Fruit fly (Drosophila melanogaster) whole organism, prepupa: Measurements from ENCODE around the gene CG17260.
A peak's percentile ranks its signal among the peaks of the same experiment; 100 is the strongest.

Experiments used
- Blimp-1 ChIP-seq: fragments of 200-800 bp; sonication (Bioruptor generic); optimal IDR thresholded peaks from 3 replicates; lab custom pipeline; 2017; ENCODE audit warnings: missing biosample characterization, missing genetic modification characterization, mild to moderate bottlenecking, moderate library complexity, missing genetic modification reagents
- CG10669 ChIP-seq: fragments of 200-800 bp; sonication (Bioruptor generic); optimal IDR thresholded peaks from 3 replicates; lab custom pipeline; 2018; ENCODE audit warnings: missing biosample characterization, mild to moderate bottlenecking, missing genetic modification characterization, moderate library complexity
- CG11294 ChIP-seq: fragments of 200-800 bp; sonication (Bioruptor generic); IDR thresholded peaks from 2 replicates; pipeline ENCODE4 v1.3.6; 2022; ENCODE audit warnings: missing biosample characterization, missing genetic modification characterization
- CG11762 ChIP-seq: fragments of 200-800 bp; sonication (Bioruptor generic); optimal IDR thresholded peaks from 3 replicates; lab custom pipeline; 2016; ENCODE audit warnings: missing biosample characterization, missing genetic modification characterization; ENCODE audit not compliant: insufficient read depth
- CG11902 ChIP-seq: fragments of 200-800 bp; sonication (Bioruptor generic); optimal IDR thresholded peaks from 3 replicates; lab custom pipeline; 2016; ENCODE audit warnings: missing biosample characterization, missing genetic modification characterization
- CG15336 ChIP-seq: fragments of 200-800 bp; sonication (Bioruptor generic); IDR thresholded peaks from 2 replicates; pipeline ENCODE4 v1.3.6; 2022; ENCODE audit warnings: missing biosample characterization, missing genetic modification characterization
- CG3032 ChIP-seq: fragments of 200-800 bp; optimal IDR thresholded peaks from 2 replicates; lab custom pipeline; 2019; ENCODE audit warnings: missing biosample characterization, mild to moderate bottlenecking, missing genetic modification characterization, moderate library complexity
- CG31627 ChIP-seq: fragments of 200-800 bp; sonication (Bioruptor generic); optimal IDR thresholded peaks from 3 replicates; lab custom pipeline; 2016; ENCODE audit warnings: missing biosample characterization, missing genetic modification characterization
- CG32006 ChIP-seq: fragments of 200-800 bp; sonication (Bioruptor generic); optimal IDR thresholded peaks from 3 replicates; lab custom pipeline; 2017; ENCODE audit warnings: missing biosample characterization, mild to moderate bottlenecking, missing genetic modification characterization
- CG3919 ChIP-seq: fragments of 200-800 bp; sonication (Bioruptor generic); optimal IDR thresholded peaks from 3 replicates; lab custom pipeline; 2016; ENCODE audit warnings: missing biosample characterization, missing genetic modification characterization
- CG4318 ChIP-seq: fragments of 200-800 bp; sonication (Bioruptor generic); optimal IDR thresholded peaks from 3 replicates; lab custom pipeline; 2017; ENCODE audit warnings: missing biosample characterization, mild to moderate bottlenecking, missing genetic modification characterization
- CG6163 ChIP-seq: fragments of 200-800 bp; sonication (Bioruptor generic); IDR thresholded peaks from 3 replicates; pipeline ENCODE4 v1.3.6; 2022; ENCODE audit warnings: missing biosample characterization, missing genetic modification characterization
- CG6808 ChIP-seq: fragments of 200-800 bp; sonication (Bioruptor generic); optimal IDR thresholded peaks from 3 replicates; lab custom pipeline; 2017; ENCODE audit warnings: missing biosample characterization, missing genetic modification characterization, mild to moderate bottlenecking, moderate library complexity, missing genetic modification reagents
- CG6854 ChIP-seq: fragments of 200-800 bp; sonication (Bioruptor generic); optimal IDR thresholded peaks from 2 replicates; lab custom pipeline; 2017; ENCODE audit warnings: missing biosample characterization, mild to moderate bottlenecking, missing genetic modification characterization
- CG7368 ChIP-seq: fragments of 200-800 bp; sonication (Bioruptor generic); optimal IDR thresholded peaks from 3 replicates; lab custom pipeline; 2016; ENCODE audit warnings: missing biosample characterization, missing genetic modification characterization
- CG8119 ChIP-seq: fragments of 200-800 bp; sonication (Bioruptor generic); IDR thresholded peaks from 3 replicates; pipeline ENCODE4 v1.3.6; 2022; ENCODE audit warnings: missing biosample characterization, missing genetic modification characterization
- CG9139 ChIP-seq: fragments of 200-800 bp; sonication (Bioruptor generic); optimal IDR thresholded peaks from 3 replicates; lab custom pipeline; 2017; ENCODE audit warnings: missing biosample characterization, mild to moderate bottlenecking, missing genetic modification characterization
- Eip75B ChIP-seq: fragments of 200-800 bp; sonication (Bioruptor generic); optimal IDR thresholded peaks from 3 replicates; lab custom pipeline; 2016; ENCODE audit warnings: missing biosample characterization, missing genetic modification characterization
- Eip78C ChIP-seq: fragments of 200-800 bp; sonication (Bioruptor generic); peaks from one replicate; lab custom pipeline; 2016; ENCODE audit warnings: missing biosample characterization, missing genetic modification characterization
- Eip93F ChIP-seq: fragments of 200-800 bp; sonication (Bioruptor generic); optimal IDR thresholded peaks from 2 replicates; lab custom pipeline; 2016; ENCODE audit warnings: missing biosample characterization, mild to moderate bottlenecking, missing genetic modification characterization
- Ets96B ChIP-seq: fragments of 200-800 bp; optimal IDR thresholded peaks from 2 replicates; lab custom pipeline; 2019; ENCODE audit warnings: missing biosample characterization, mild to moderate bottlenecking, missing genetic modification characterization, moderate library complexity
- Gug ChIP-seq: fragments of 200-800 bp; sonication (Bioruptor generic); IDR thresholded peaks from 2 replicates; pipeline ENCODE4 v1.3.6; 2022; ENCODE audit warnings: missing biosample characterization, missing genetic modification characterization
- Hr38 ChIP-seq: sonication (Bioruptor generic); optimal IDR thresholded peaks from 2 replicates; lab custom pipeline; 2016; ENCODE audit warnings: missing biosample characterization, missing genetic modification characterization
- Hr39 ChIP-seq: fragments of 200-800 bp; sonication (Bioruptor generic); optimal IDR thresholded peaks from 2 replicates; lab custom pipeline; 2016; ENCODE audit warnings: missing biosample characterization, missing genetic modification characterization
- Lpt ChIP-seq: fragments of 200-800 bp; sonication (Bioruptor generic); optimal IDR thresholded peaks from 3 replicates; lab custom pipeline; 2016; ENCODE audit warnings: missing biosample characterization, missing genetic modification characterization
- OdsH ChIP-seq: fragments of 200-800 bp; sonication (Bioruptor generic); optimal IDR thresholded peaks from 3 replicates; lab custom pipeline; 2016; ENCODE audit warnings: missing biosample characterization, missing genetic modification characterization
- Sox102F ChIP-seq: fragments of 200-800 bp; sonication (Bioruptor generic); optimal IDR thresholded peaks from 2 replicates; lab custom pipeline; 2016; ENCODE audit warnings: missing biosample characterization, mild to moderate bottlenecking, missing genetic modification characterization
- Sox14 ChIP-seq: fragments of 200-800 bp; sonication (Bioruptor generic); optimal IDR thresholded peaks from 3 replicates; lab custom pipeline; 2016; ENCODE audit warnings: missing biosample characterization, missing genetic modification characterization
- Sox15 ChIP-seq: fragments of 200-800 bp; sonication (Bioruptor generic); optimal IDR thresholded peaks from 3 replicates; lab custom pipeline; 2016; ENCODE audit warnings: missing biosample characterization, missing genetic modification characterization
- achi ChIP-seq: fragments of 200-800 bp; sonication (Bioruptor generic); optimal IDR thresholded peaks from 3 replicates; lab custom pipeline; 2016; ENCODE audit warnings: missing biosample characterization, missing genetic modification characterization
- acj6 ChIP-seq: fragments of 200-800 bp; sonication (Bioruptor generic); optimal IDR thresholded peaks from 3 replicates; lab custom pipeline; 2016; ENCODE audit warnings: missing biosample characterization, missing genetic modification characterization
- cyc ChIP-seq: fragments of 200-800 bp; sonication (Bioruptor generic); optimal IDR thresholded peaks from 3 replicates; lab custom pipeline; 2016; ENCODE audit warnings: missing biosample characterization, missing genetic modification characterization
- dac ChIP-seq: fragments of 200-800 bp; sonication (Bioruptor generic); optimal IDR thresholded peaks from 2 replicates; lab custom pipeline; 2017; ENCODE audit warnings: missing biosample characterization, mild to moderate bottlenecking, missing genetic modification characterization
- dsx ChIP-seq: fragments of 200-800 bp; optimal IDR thresholded peaks from 3 replicates; lab custom pipeline; 2019; ENCODE audit warnings: missing biosample characterization, mild to moderate bottlenecking, missing genetic modification characterization, moderate library complexity; ENCODE audit not compliant: poor library complexity, severe bottlenecking
- eg ChIP-seq: fragments of 200-800 bp; sonication (Bioruptor generic); IDR thresholded peaks from 3 replicates; pipeline ENCODE4 v1.3.6; 2022; ENCODE audit warnings: missing biosample characterization, missing genetic modification characterization
- fd59A ChIP-seq: fragments of 200-800 bp; sonication (Bioruptor generic); optimal IDR thresholded peaks from 2 replicates; lab custom pipeline; 2017; ENCODE audit warnings: missing biosample characterization, mild to moderate bottlenecking, missing genetic modification characterization, missing genetic modification reagents
- lz ChIP-seq: fragments of 200-800 bp; sonication (Bioruptor generic); optimal IDR thresholded peaks from 3 replicates; lab custom pipeline; 2016; ENCODE audit warnings: missing biosample characterization, missing genetic modification characterization
- net ChIP-seq: fragments of 200-800 bp; sonication (Bioruptor generic); optimal IDR thresholded peaks from 3 replicates; lab custom pipeline; 2016; ENCODE audit warnings: missing biosample characterization, missing genetic modification characterization
- pdm3 ChIP-seq: fragments of 200-800 bp; sonication (Bioruptor generic); optimal IDR thresholded peaks from 3 replicates; lab custom pipeline; 2016; ENCODE audit warnings: missing biosample characterization, missing genetic modification characterization
- ss ChIP-seq, 2 experiments: fragments of 200-800 bp; sonication (Bioruptor generic); optimal IDR thresholded peaks; 2 replicates in 1 of 2; 3 replicates in 1 of 2; lab custom pipeline; 2017 to 2018; ENCODE audit warnings: mild to moderate bottlenecking in 2 of 2, missing biosample characterization in 2 of 2, missing genetic modification characterization in 2 of 2, moderate library complexity in 1 of 2
- svp ChIP-seq: fragments of 200-800 bp; sonication (Bioruptor generic); peaks from one replicate; lab custom pipeline; 2016; ENCODE audit warnings: missing biosample characterization, missing genetic modification characterization
- topi ChIP-seq: fragments of 200-800 bp; sonication (Bioruptor generic); optimal IDR thresholded peaks from 3 replicates; lab custom pipeline; 2016; ENCODE audit warnings: missing biosample characterization, missing genetic modification characterization
- vri ChIP-seq: fragments of 200-800 bp; sonication (Bioruptor generic); optimal IDR thresholded peaks from 3 replicates; lab custom pipeline; 2016; ENCODE audit warnings: missing biosample characterization, mild to moderate bottlenecking, missing genetic modification characterization

Gene CG17260

DNA sequence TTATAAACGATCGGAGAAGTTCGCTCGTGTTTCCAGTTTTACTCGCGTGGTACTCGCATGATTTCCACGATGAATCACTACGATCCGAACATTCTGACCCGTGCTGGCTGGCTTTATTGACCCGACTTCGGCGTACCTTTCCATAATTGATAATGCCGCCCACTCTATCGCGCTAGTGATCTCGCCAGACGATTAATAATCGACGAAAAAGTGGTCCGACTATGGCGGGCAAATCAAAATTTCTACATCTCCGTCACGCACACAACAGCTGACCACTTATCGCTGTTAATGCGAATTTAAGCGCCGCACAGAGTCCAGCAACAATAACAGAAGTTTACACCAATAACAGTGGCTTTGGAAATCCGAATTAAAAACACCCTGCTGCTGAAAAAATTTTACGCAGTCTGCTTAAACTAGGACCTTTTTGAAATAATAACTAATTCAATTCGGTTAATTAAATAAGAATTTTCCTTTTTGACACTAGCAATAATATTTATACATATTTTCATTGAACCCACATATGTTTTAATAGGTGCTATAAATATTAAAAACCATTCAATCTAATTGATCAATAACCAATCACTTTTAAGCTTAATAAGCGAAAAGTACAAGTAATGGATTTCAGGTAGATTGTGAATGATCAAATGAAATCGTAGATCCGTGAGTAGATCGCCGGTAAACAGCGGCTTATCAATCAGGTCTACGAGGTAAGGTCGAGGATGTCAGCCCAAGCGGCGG lies 18.8 kb downstream of the CG17260 start (continued):
- TF ChIP-seq CG9139 (GFP tag; lab: Kevin White, UChicago) (no peak), CG10669 (GFP tag; lab: Kevin White, UChicago) (peak; percentile 50), Eip75B (GFP tag; lab: Kevin White, UChicago) (peak; percentile 60), CG6163 (GFP tag; lab: Robert Waterston, UW) (no peak), Sox15 (GFP tag; lab: Kevin White, UChicago) (peak; percentile 38), fd59A (GFP tag; lab: Kevin White, UChicago) (peak; percentile 50), dac (GFP tag; lab: Kevin White, UChicago) (no peak), CG7368 (GFP tag; lab: Kevin White, UChicago) (peak; percentile 15), Sox102F (GFP tag; lab: Kevin White, UChicago) (peak; percentile 48), achi (GFP tag; lab: Kevin White, UChicago) (peak; percentile 58), svp (GFP tag; lab: Kevin White, UChicago) (peak; percentile 98), CG3919 (GFP tag; lab: Kevin White, UChicago) (peak; percentile 49), CG4318 (GFP tag; lab: Kevin White, UChicago) (peak; percentile 36), Eip93F (GFP tag; lab: Kevin White, UChicago) (no peak), Blimp-1 (no peak), CG6854 (GFP tag; lab: Kevin White, UChicago) (peak; percentile 17), CG31627 (GFP tag; lab: Kevin White, UChicago) (peak; percentile 59), Sox14 (GFP tag; lab: Kevin White, UChicago) (peak; percentile 46), cyc (peak; percentile 53), CG11902 (GFP tag; lab: Kevin White, UChicago) (peak; percentile 46), ss (GFP tag; optimal IDR thresholded peaks at IDR 0.05; lab: Kevin White, UChicago) (peak in 1 of 2 experiments; percentile 55), acj6 (GFP tag; lab: Kevin White, UChicago) (peak; percentile 65), CG8119 (GFP tag; lab: Robert Waterston, UW) (0 out of 3 replicates have a peak, but pooled peaks have one; percentile 22), CG6808 (GFP tag; lab: Kevin White, UChicago) (peak; percentile 53), dsx (no peak), CG11294 (GFP tag; lab: Robert Waterston, UW) (no peak), Hr39 (GFP tag; lab: Kevin White, UChicago) (peak; percentile 67), eg (no peak), OdsH (GFP tag; lab: Kevin White, UChicago) (peak; percentile 63), CG32006 (peak; percentile 79), Ets96B (tag; lab: Kevin White, UChicago) (peak; percentile 16), vri (GFP tag; lab: Kevin White, UChicago) (peak; percentile 46), Hr38 (no peak), CG3032 (tag; lab: Kevin White, UChicago) (no peak), CG11762 (GFP tag; lab: Kevin White, UChicago) (peak; percentile 23), Eip78C (GFP tag; lab: Kevin White, UChicago) (peak; percentile 94), topi (GFP tag; lab: Kevin White, UChicago) (peak; percentile 69), lz (peak; percentile 71), Gug (GFP tag; lab: Robert Waterston, UW) (no peak), net (GFP tag; lab: Kevin White, UChicago) (peak; percentile 48)

dm6 chr2L:3056448-3056790 lies 19.4 kb downstream of the CG17260 start, which contains the start of gene FASN1:
TSS of gene FASN1 (plus strand) at chr2L:3056598.
- TF ChIP-seq pdm3 (GFP tag; lab: Kevin White, UChicago) (no peak), eg (peak; percentile 42; the same call in 1 of the 3 replicates), Hr38 (no peak), CG3919 (GFP tag; lab: Kevin White, UChicago) (peak; percentile 12), CG6854 (GFP tag; lab: Kevin White, UChicago) (peak; percentile 15), Gug (GFP tag; lab: Robert Waterston, UW) (no peak), CG15336 (GFP tag; lab: Robert Waterston, UW) (0 out of 2 replicates have a peak, but pooled peaks have one; percentile 20), CG9139 (GFP tag; lab: Kevin White, UChicago) (no peak), CG32006 (no peak), Sox102F (GFP tag; lab: Kevin White, UChicago) (no peak), CG6163 (GFP tag; lab: Robert Waterston, UW) (peak; percentile 28; the same call in 1 of the 3 replicates), ss (GFP tag; optimal IDR thresholded peaks at IDR 0.05; lab: Kevin White, UChicago) (peak in 1 of 2 experiments; percentile 28), topi (GFP tag; lab: Kevin White, UChicago) (no peak), Blimp-1 (no peak), Lpt (GFP tag; lab: Kevin White, UChicago) (no peak)
- TF ChIP-seq, all 60 proteins: peak for 6
